Fruit fly (Drosophila melanogaster): ENCODE results near the gene CG34177.

The CG34177 gene

DNA sequence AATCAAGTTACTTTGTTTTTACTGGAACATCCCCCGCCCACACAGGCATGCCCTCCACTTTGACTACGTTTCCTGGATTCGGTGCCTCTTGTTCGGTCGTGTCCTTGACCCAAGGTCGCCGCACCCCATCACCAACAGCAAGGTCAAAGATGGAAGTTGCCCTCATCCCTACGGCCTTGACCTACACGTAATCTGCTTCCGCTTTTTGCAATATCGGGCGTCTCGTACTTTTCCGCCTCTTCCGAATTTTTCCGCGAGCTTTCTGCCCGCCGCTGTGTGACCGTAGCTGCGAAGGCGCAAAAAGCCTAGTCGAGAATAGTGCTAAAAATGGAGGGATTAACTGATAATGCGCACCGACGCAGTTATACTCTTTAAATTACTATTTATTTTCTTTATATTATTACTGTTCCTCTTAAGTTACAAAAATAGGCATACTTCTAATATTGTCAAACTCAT lies 22.9 kb downstream of the CG34177 start, which contains the start of gene Gs1l (continued):
- TF ChIP-seq CG34422 (GFP tag; IDR thresholded peaks at IDR 0.05) (peak; percentile 36; the same call in 1 of the 3 replicates), PHDP (tag; optimal IDR thresholded peaks at IDR 0.05) (peak; percentile 30), CG9797 (GFP tag; optimal IDR thresholded peaks at IDR 0.05) (peak; percentile 46), HLH4C (GFP tag; IDR thresholded peaks at IDR 0.05; ENCODE audit: partially characterized antibody) (no peak), dm (GFP tag; optimal IDR thresholded peaks at IDR 0.05) (no peak), CG17912 (GFP tag; optimal IDR thresholded peaks at IDR 0.05) (no peak), Rfx (GFP tag; IDR thresholded peaks at IDR 0.05) (peak; percentile 71), B-H2 (GFP tag; optimal IDR thresholded peaks at IDR 0.05) (peak; percentile 66), Hr78 (GFP tag; optimal IDR thresholded peaks at IDR 0.05) (peak in 1 of 2 experiments; percentile 55), Ptx1 (GFP tag; IDR thresholded peaks at IDR 0.05) (peak; percentile 48; the same call in 1 of the 2 replicates), sd (tag; optimal IDR thresholded peaks at IDR 0.05) (peak; percentile 56), lov (optimal IDR thresholded peaks at IDR 0.05) (no peak), lov (GFP tag; IDR thresholded peaks at IDR 0.05) (no peak), MBD-R2 (GFP tag; IDR thresholded peaks at IDR 0.05) (peak; percentile 86), CG10267 (tag; optimal IDR thresholded peaks at IDR 0.05) (peak; percentile 9), gfzf (GFP tag; optimal IDR thresholded peaks at IDR 0.05) (peak; percentile 75), CG4282 (GFP tag; optimal IDR thresholded peaks at IDR 0.05) (no peak), sens (GFP tag) (peak; percentile 61), CG9437 (GFP tag; optimal IDR thresholded peaks at IDR 0.05) (no peak), Hr51 (GFP tag; optimal IDR thresholded peaks at IDR 0.05) (peak in 1 of 2 experiments; percentile 21), sug (tag; optimal IDR thresholded peaks at IDR 0.05) (peak; percentile 22), Meics (GFP tag; optimal IDR thresholded peaks at IDR 0.05) (peak; percentile 19), nau (GFP tag; optimal IDR thresholded peaks at IDR 0.05) (no peak), CG3281 (GFP tag; optimal IDR thresholded peaks at IDR 0.05) (no peak), Med (GFP tag) (peak; percentile 82), CG12659 (GFP tag; optimal IDR thresholded peaks at IDR 0.05) (peak; percentile 40), CG11504 (tag; optimal IDR thresholded peaks at IDR 0.05) (peak; percentile 17), gem (tag; optimal IDR thresholded peaks at IDR 0.05) (peak; percentile 37), CG17361 (GFP tag; IDR thresholded peaks at IDR 0.05) (0 out of 3 replicates have a peak, but pooled peaks have one; percentile 15), Opbp (GFP tag; IDR thresholded peaks at IDR 0.05; ENCODE audit: partially characterized antibody) (0 out of 3 replicates have a peak, but pooled peaks have one; percentile 11), CG3847 (GFP tag; IDR thresholded peaks at IDR 0.05) (peak; percentile 42; the same call in 1 of the 2 replicates), ci (GFP tag; IDR thresholded peaks at IDR 0.05) (peak; percentile 47; the same call in 2 of the 3 replicates), CG2120 (GFP tag; optimal IDR thresholded peaks at IDR 0.05) (peak; percentile 24), CG11696 (GFP tag; IDR thresholded peaks at IDR 0.05) (0 out of 2 replicates have a peak, but pooled peaks have one; percentile 8), gsb (GFP tag; IDR thresholded peaks at IDR 0.05) (no peak), CG4328 (GFP tag; optimal IDR thresholded peaks at IDR 0.05) (no peak), CG9215 (GFP tag; IDR thresholded peaks at IDR 0.05) (no peak), CG17612 (GFP tag; IDR thresholded peaks at IDR 0.05) (no peak), ranshi (GFP tag; IDR thresholded peaks at IDR 0.05) (no peak), Dbx (GFP tag; IDR thresholded peaks at IDR 0.05) (peak; percentile 76; the same call in 2 of the 3 replicates), CG8924 (tag; optimal IDR thresholded peaks at IDR 0.05) (no peak), Scr (GFP tag; IDR thresholded peaks at IDR 0.05; ENCODE audit: partially characterized antibody) (no peak), CG1024 (GFP tag; IDR thresholded peaks at IDR 0.05) (no peak), CG15514 (GFP tag; optimal IDR thresholded peaks at IDR 0.05) (peak; percentile 37), bcd (GFP tag; optimal IDR thresholded peaks at IDR 0.05) (peak; percentile 45), chinmo (GFP tag; IDR thresholded peaks at IDR 0.05; ENCODE audit: partially characterized antibody) (0 out of 4 replicates have a peak, but pooled peaks have one; percentile 5), CoRest (tag; optimal IDR thresholded peaks at IDR 0.05) (peak; percentile 23), dan (GFP tag; IDR thresholded peaks at IDR 0.05) (no peak), bbx (GFP tag; IDR thresholded peaks at IDR 0.05; ENCODE audit: partially characterized antibody) (peak; percentile 42; the same call in 1 of the 2 replicates)

Measured in whole organism, embryonic.